Worm (Caenorhabditis elegans) whole organism, mixed stage, embryonic: Measurements from ENCODE around the gene sftb-1.

Experiments
- M03D4.4 ChIP-seq: sonication (generic microtip); optimal IDR thresholded peaks from 2 replicates; lab custom pipeline; 2017; ENCODE audit warnings: mild to moderate bottlenecking, missing genetic modification characterization, missing compliant biosample characterization
- bed-3 ChIP-seq: fragments of 200-800 bp; sonication (Bioruptor generic); optimal IDR thresholded peaks from 3 replicates; lab custom pipeline; 2018; ENCODE audit warnings: mild to moderate bottlenecking, missing genetic modification characterization, moderate library complexity, missing compliant biosample characterization
- blmp-1 ChIP-seq: fragments of 150-350 bp; optimal IDR thresholded peaks from 2 replicates; lab custom pipeline; 2014; ENCODE audit warnings: missing biosample characterization, missing genetic modification characterization
- ceh-39 ChIP-seq: fragments of 150-350 bp; optimal IDR thresholded peaks from 2 replicates; lab custom pipeline; 2014; ENCODE audit warnings: missing biosample characterization, missing genetic modification characterization
- ceh-43 ChIP-seq: fragments of 200-800 bp; sonication (Bioruptor generic); optimal IDR thresholded peaks from 2 replicates; lab custom pipeline; 2018; ENCODE audit warnings: mild to moderate bottlenecking, missing genetic modification characterization, moderate library complexity, missing compliant biosample characterization
- ceh-83 ChIP-seq: fragments of 200-800 bp; sonication (Bioruptor generic); optimal IDR thresholded peaks from 2 replicates; lab custom pipeline; 2018; ENCODE audit warnings: mild to moderate bottlenecking, missing genetic modification characterization, missing compliant biosample characterization
- ces-1 ChIP-seq: fragments of 150-350 bp; optimal IDR thresholded peaks from 2 replicates; lab custom pipeline; 2014; ENCODE audit warnings: missing biosample characterization, missing genetic modification reagents, missing genetic modification characterization
- cnd-1 ChIP-seq: fragments of 200-800 bp; sonication (Bioruptor generic); optimal IDR thresholded peaks from 2 replicates; lab custom pipeline; 2018; ENCODE audit warnings: mild to moderate bottlenecking, missing genetic modification characterization, missing compliant biosample characterization
- drap-1 ChIP-seq: fragments of 200-800 bp; sonication (Bioruptor generic); optimal IDR thresholded peaks from 3 replicates; lab custom pipeline; 2018; ENCODE audit warnings: mild to moderate bottlenecking, missing genetic modification characterization, missing compliant biosample characterization
- elt-1 ChIP-seq: sonication (generic microtip); optimal IDR thresholded peaks from 2 replicates; lab custom pipeline; 2017; ENCODE audit warnings: missing genetic modification characterization, mild to moderate bottlenecking, missing compliant biosample characterization, antibody characterized with exemption, moderate library complexity, borderline replicate concordance; ENCODE audit not compliant: insufficient read depth
- elt-3 ChIP-seq: fragments of 150-350 bp; optimal IDR thresholded peaks from 2 replicates; lab custom pipeline; 2014; ENCODE audit warnings: missing biosample characterization, missing genetic modification characterization
- flh-1 ChIP-seq: fragments of 200-800 bp; sonication (Bioruptor generic); optimal IDR thresholded peaks from 2 replicates; lab custom pipeline; 2018; ENCODE audit warnings: mild to moderate bottlenecking, missing genetic modification characterization, moderate library complexity, missing compliant biosample characterization
- ham-2 ChIP-seq: fragments of 200-800 bp; sonication (Bioruptor generic); optimal IDR thresholded peaks from 2 replicates; lab custom pipeline; 2018; ENCODE audit warnings: mild to moderate bottlenecking, missing genetic modification characterization, missing compliant biosample characterization
- hlh-1 ChIP-seq: fragments of 150-350 bp; optimal IDR thresholded peaks from 2 replicates; lab custom pipeline; 2014; ENCODE audit warnings: missing biosample characterization, missing genetic modification reagents, missing genetic modification characterization
- lin-13 ChIP-seq: fragments of 150-350 bp; optimal IDR thresholded peaks from 2 replicates; lab custom pipeline; 2014; ENCODE audit warnings: missing biosample characterization, missing genetic modification characterization
- lin-32 ChIP-seq: fragments of 200-800 bp; sonication (Bioruptor generic); optimal IDR thresholded peaks from 2 replicates; lab custom pipeline; 2018; ENCODE audit warnings: mild to moderate bottlenecking, missing genetic modification characterization, missing compliant biosample characterization
- lsy-2 ChIP-seq: fragments of 150-350 bp; optimal IDR thresholded peaks from 2 replicates; lab custom pipeline; 2014; ENCODE audit warnings: missing biosample characterization, missing genetic modification characterization
- mab-5 ChIP-seq: fragments of 150-350 bp; optimal IDR thresholded peaks from 2 replicates; lab custom pipeline; 2014; ENCODE audit warnings: missing biosample characterization, missing genetic modification characterization
- mep-1 ChIP-seq: fragments of 150-350 bp; optimal IDR thresholded peaks from 2 replicates; lab custom pipeline; 2017; ENCODE audit warnings: missing biosample characterization, missing genetic modification reagents, missing genetic modification characterization, inconsistent platforms
- mls-2 ChIP-seq: sonication (generic microtip); optimal IDR thresholded peaks from 2 replicates; lab custom pipeline; 2016; ENCODE audit warnings: mild to moderate bottlenecking, missing genetic modification characterization, moderate library complexity, missing compliant biosample characterization
- nhr-12 ChIP-seq: fragments of 150-350 bp; optimal IDR thresholded peaks from 2 replicates; lab custom pipeline; 2014; ENCODE audit warnings: missing biosample characterization, missing genetic modification characterization
- nhr-2 ChIP-seq: fragments of 150-350 bp; optimal IDR thresholded peaks from 2 replicates; lab custom pipeline; 2014; ENCODE audit warnings: missing biosample characterization, missing genetic modification characterization
- nhr-237 ChIP-seq: fragments of 150-350 bp; optimal IDR thresholded peaks from 2 replicates; lab custom pipeline; 2014; ENCODE audit warnings: missing biosample characterization, missing genetic modification characterization
- nhr-28 ChIP-seq: fragments of 150-350 bp; optimal IDR thresholded peaks from 2 replicates; lab custom pipeline; 2014; ENCODE audit warnings: missing biosample characterization, missing genetic modification characterization
- nhr-76 ChIP-seq: sonication (generic microtip); optimal IDR thresholded peaks from 2 replicates; lab custom pipeline; 2017; ENCODE audit warnings: missing biosample characterization, missing genetic modification characterization
- pha-4 ChIP-seq: fragments of 150-350 bp; optimal IDR thresholded peaks from 2 replicates; lab custom pipeline; 2018; ENCODE audit warnings: missing biosample characterization, missing genetic modification reagents, missing genetic modification characterization
- sem-2 ChIP-seq: fragments of 200-800 bp; sonication (Bioruptor generic); optimal IDR thresholded peaks from 2 replicates; lab custom pipeline; 2018; ENCODE audit warnings: mild to moderate bottlenecking, missing genetic modification characterization, missing compliant biosample characterization
- snpc-4 ChIP-seq: fragments of 150-350 bp; optimal IDR thresholded peaks from 2 replicates; lab custom pipeline; 2014; ENCODE audit warnings: missing biosample characterization, missing genetic modification characterization
- sptf-1 ChIP-seq: sonication (generic microtip); optimal IDR thresholded peaks from 2 replicates; lab custom pipeline; 2017; ENCODE audit warnings: mild to moderate bottlenecking, missing genetic modification characterization, moderate library complexity, missing compliant biosample characterization
- tbx-8 ChIP-seq: fragments of 200-800 bp; sonication (Bioruptor generic); optimal IDR thresholded peaks from 2 replicates; lab custom pipeline; 2018; ENCODE audit warnings: mild to moderate bottlenecking, missing genetic modification characterization, moderate library complexity, missing compliant biosample characterization
- unc-120 ChIP-seq: sonication (generic microtip); optimal IDR thresholded peaks from 2 replicates; lab custom pipeline; 2017; ENCODE audit warnings: missing genetic modification characterization, missing compliant biosample characterization; ENCODE audit not compliant: poor library complexity, severe bottlenecking
- unc-39 ChIP-seq: fragments of 150-350 bp; optimal IDR thresholded peaks from 2 replicates; lab custom pipeline; 2014; ENCODE audit warnings: missing biosample characterization, missing genetic modification characterization
- unc-62 ChIP-seq: fragments of 150-350 bp; optimal IDR thresholded peaks from 2 replicates; lab custom pipeline; 2014; ENCODE audit warnings: missing biosample characterization, missing genetic modification reagents, missing genetic modification characterization
- zip-8 ChIP-seq: fragments of 150-350 bp; optimal IDR thresholded peaks from 2 replicates; lab custom pipeline; 2014; ENCODE audit warnings: missing biosample characterization, missing genetic modification characterization
- ztf-11 ChIP-seq: fragments of 150-350 bp; optimal IDR thresholded peaks from 2 replicates; lab custom pipeline; 2014; ENCODE audit warnings: missing biosample characterization, missing genetic modification characterization

sftb-1 gene

DNA sequence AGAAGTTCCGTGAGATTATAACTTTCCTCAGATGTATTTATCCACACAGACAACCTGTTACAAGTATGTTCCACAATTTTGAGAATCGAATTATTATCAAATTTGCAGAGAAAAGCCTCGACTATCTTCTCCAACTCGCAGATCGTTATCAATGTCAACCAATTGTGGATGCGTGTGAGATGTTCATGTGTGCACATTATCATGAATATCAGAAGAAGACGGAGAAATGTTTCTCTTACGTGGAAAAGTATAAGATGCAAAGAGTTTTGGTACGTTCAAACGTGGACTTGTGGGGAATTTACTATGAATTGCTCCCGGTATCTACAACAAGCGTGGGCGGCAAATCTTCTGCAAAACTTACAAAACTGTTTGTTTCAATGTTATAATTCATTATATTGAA, 2.0 kb upstream of the sftb-1 start:
- TF ChIP-seq unc-39 (no peak), lin-32 (GFP tag; lab: Kevin White, UChicago) (no peak), lin-13 (no peak), nhr-2 (no peak), elt-1 (tag; lab: Kevin White, UChicago) (no peak), ceh-83 (no peak), ceh-39 (no peak)

DNA sequence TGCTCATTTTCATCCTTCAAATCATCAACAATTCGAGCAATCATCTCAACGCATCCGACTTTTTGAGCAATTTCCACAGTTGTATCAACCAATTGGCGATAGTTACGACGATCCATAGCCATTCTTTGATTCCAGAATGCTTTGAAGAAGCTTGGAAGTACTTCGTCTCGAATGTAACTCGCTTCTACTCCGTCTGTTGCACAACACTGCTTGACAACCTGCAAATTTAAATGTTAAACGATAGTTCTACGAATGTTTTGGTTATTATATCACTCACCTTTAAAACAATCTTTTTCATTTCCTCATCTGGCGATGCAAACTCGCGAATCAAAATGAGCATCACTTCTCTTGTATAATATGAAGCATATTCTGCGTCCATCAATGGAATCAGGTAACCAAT, 3.2 kb downstream of the sftb-1 start:
- no peak for TF ChIP-seq zip-8
- no peak for TF ChIP-seq lin-32 (GFP tag; lab: Kevin White, UChicago)
- no peak for TF ChIP-seq nhr-237 (tag; lab: Kevin White, UChicago)
- no peak for TF ChIP-seq lin-13
- TF ChIP-seq ham-2 (GFP tag; lab: Kevin White, UChicago) = no peak
- TF ChIP-seq unc-120 = no peak
- no peak for TF ChIP-seq pha-4 (tag; lab: Kevin White, UChicago)
- no peak for TF ChIP-seq cnd-1
- TF ChIP-seq hlh-1 (tag; lab: Kevin White, UChicago) = no peak
- TF ChIP-seq unc-39 = no peak
- TF ChIP-seq ceh-83 = no peak
- no peak for TF ChIP-seq bed-3 (GFP tag; lab: Kevin White, UChicago)
- no peak for TF ChIP-seq nhr-28 (tag; lab: Kevin White, UChicago)

ce11 chrIII:4263048-4263447, 6.0 kb downstream of the sftb-1 start, which contains the start of gene T08A11.1:
T08A11.1 (minus strand) TSS chrIII:4263148.
- TF ChIP-seq nhr-28 (tag; lab: Kevin White, UChicago) = no peak
- TF ChIP-seq pha-4 (tag; lab: Kevin White, UChicago) = no peak
- TF ChIP-seq elt-3 (tag; lab: Kevin White, UChicago) = no peak
- TF ChIP-seq mls-2 (tag; lab: Kevin White, UChicago) = no peak
- TF ChIP-seq snpc-4 = no peak
- TF ChIP-seq drap-1 (GFP tag; lab: Kevin White, UChicago) = no peak
- no peak for TF ChIP-seq unc-62 (GFP tag; lab: Kevin White, UChicago)
- no peak for TF ChIP-seq lin-32 (GFP tag; lab: Kevin White, UChicago)
- TF ChIP-seq hlh-1 (tag; lab: Kevin White, UChicago) = no peak
- no peak for TF ChIP-seq unc-120
- TF ChIP-seq nhr-2 = no peak
- no peak for TF ChIP-seq zip-8
- TF ChIP-seq blmp-1 (tag; lab: Kevin White, UChicago) = no peak
- TF ChIP-seq nhr-12 = no peak
- TF ChIP-seq ceh-83 = no peak
- TF ChIP-seq lsy-2 (tag; lab: Kevin White, UChicago) = no peak
- TF ChIP-seq sem-2 (GFP tag; lab: Kevin White, UChicago) = no peak
- TF ChIP-seq mep-1 = no peak
- TF ChIP-seq nhr-76 (tag; lab: Kevin White, UChicago) = no peak
- TF ChIP-seq ceh-43 (GFP tag; lab: Kevin White, UChicago) = no peak

DNA sequence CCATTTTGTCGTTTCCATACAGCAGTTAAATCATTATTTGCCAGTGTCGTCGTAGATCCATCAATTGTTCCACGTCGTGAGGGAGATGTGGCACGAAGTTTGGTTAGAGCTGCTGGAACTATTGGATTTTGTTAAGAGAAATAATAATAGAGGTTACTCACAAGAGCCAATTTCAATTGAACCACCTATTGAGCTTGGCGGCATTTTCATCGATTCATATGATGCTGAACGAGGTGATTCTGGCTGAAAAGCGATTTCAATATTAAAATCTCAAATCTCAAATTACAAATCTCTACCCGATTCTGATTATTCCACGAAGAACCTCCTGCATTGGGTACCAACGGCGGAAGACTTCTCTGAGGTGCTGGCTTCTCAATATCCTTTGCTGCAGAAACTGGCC, 11.2 kb downstream of the sftb-1 start:
- TF ChIP-seq hlh-1 (tag; lab: Kevin White, UChicago) (no peak), lsy-2 (tag; lab: Kevin White, UChicago) (no peak), cnd-1 (no peak), bed-3 (GFP tag; lab: Kevin White, UChicago) (no peak), elt-1 (tag; lab: Kevin White, UChicago) (no peak), snpc-4 (no peak), ham-2 (GFP tag; lab: Kevin White, UChicago) (no peak), ztf-11 (tag; lab: Kevin White, UChicago) (no peak), ces-1 (GFP tag; lab: Kevin White, UChicago) (no peak), nhr-28 (tag; lab: Kevin White, UChicago) (no peak), mls-2 (tag; lab: Kevin White, UChicago) (no peak), unc-62 (GFP tag; lab: Kevin White, UChicago) (no peak), mep-1 (no peak), blmp-1 (tag; lab: Kevin White, UChicago) (no peak), sptf-1 (tag; lab: Kevin White, UChicago) (no peak), ceh-39 (no peak), mab-5 (tag; lab: Kevin White, UChicago) (no peak), nhr-12 (no peak), lin-13 (no peak), M03D4.4 (no peak)

ce11 chrIII:4247571-4247970, 21.5 kb downstream of the sftb-1 start, which contains the start of gene Y44F5A.1:
Y44F5A.1 (minus strand) TSS chrIII:4247671.
- TF ChIP-seq drap-1 (GFP tag; lab: Kevin White, UChicago) = no peak
- no peak for TF ChIP-seq nhr-76 (tag; lab: Kevin White, UChicago)
- TF ChIP-seq ham-2 (GFP tag; lab: Kevin White, UChicago) = no peak
- TF ChIP-seq unc-120 = no peak
- no peak for TF ChIP-seq tbx-8 (GFP tag; lab: Kevin White, UChicago)
- TF ChIP-seq ces-1 (GFP tag; lab: Kevin White, UChicago) = no peak
- TF ChIP-seq mep-1 = no peak
- TF ChIP-seq lsy-2 (tag; lab: Kevin White, UChicago) = no peak
- TF ChIP-seq sptf-1 (tag; lab: Kevin White, UChicago) = no peak
- TF ChIP-seq sem-2 (GFP tag; lab: Kevin White, UChicago) = no peak
- no peak for TF ChIP-seq lin-13
- no peak for TF ChIP-seq nhr-28 (tag; lab: Kevin White, UChicago)
- TF ChIP-seq flh-1 (GFP tag; lab: Kevin White, UChicago) = no peak
- no peak for TF ChIP-seq ceh-39
- no peak for TF ChIP-seq nhr-2
- no peak for TF ChIP-seq hlh-1 (tag; lab: Kevin White, UChicago)
- TF ChIP-seq mls-2 (tag; lab: Kevin White, UChicago) = no peak
